Fruit fly (Drosophila melanogaster) whole organism, embryonic: ENCODE results near the gene mon2.

Experiments
- Ada2b ChIP-seq: fragments of 200-800 bp; sonication (Bioruptor generic); IDR thresholded peaks from 2 replicates; pipeline ENCODE4 v1.3.6; 2022; ENCODE audit warnings: missing biosample characterization, missing genetic modification characterization
- Antp ChIP-seq: fragments of 200-800 bp; sonication (Bioruptor generic); optimal IDR thresholded peaks from 3 replicates; lab custom pipeline; 2016; ENCODE audit warnings: missing biosample characterization, missing genetic modification characterization
- CG10147 ChIP-seq: fragments of 200-800 bp; sonication (Bioruptor generic); optimal IDR thresholded peaks from 2 replicates; lab custom pipeline; 2019; ENCODE audit warnings: missing biosample characterization, mild to moderate bottlenecking, missing genetic modification characterization, moderate library complexity
- CG11696 ChIP-seq: fragments of 200-800 bp; sonication (Bioruptor generic); IDR thresholded peaks from 2 replicates; pipeline ENCODE4 v1.3.6; 2022; ENCODE audit warnings: missing biosample characterization, missing genetic modification characterization
- CG13894 ChIP-seq: fragments of 200-800 bp; sonication (Bioruptor generic); optimal IDR thresholded peaks from 3 replicates; lab custom pipeline; 2018; ENCODE audit warnings: missing biosample characterization, mild to moderate bottlenecking, missing genetic modification characterization, moderate library complexity
- CG14050 ChIP-seq: fragments of 200-800 bp; sonication (Bioruptor generic); IDR thresholded peaks from 3 replicates; pipeline ENCODE4 v1.3.6; 2022; ENCODE audit warnings: missing biosample characterization, missing genetic modification characterization
- CG15073 ChIP-seq: fragments of 200-800 bp; sonication (Bioruptor generic); optimal IDR thresholded peaks from 2 replicates; lab custom pipeline; 2016; ENCODE audit warnings: missing biosample characterization, missing genetic modification characterization
- CG15479 ChIP-seq: fragments of 200-800 bp; sonication (Bioruptor generic); optimal IDR thresholded peaks from 3 replicates; lab custom pipeline; 2019; ENCODE audit warnings: missing biosample characterization, mild to moderate bottlenecking, missing genetic modification characterization, moderate library complexity
- CG17912 ChIP-seq: fragments of 200-800 bp; sonication (Bioruptor generic); optimal IDR thresholded peaks from 2 replicates; lab custom pipeline; 2018; ENCODE audit warnings: missing biosample characterization, mild to moderate bottlenecking, missing genetic modification characterization
- CG2116 ChIP-seq: fragments of 200-800 bp; sonication (Bioruptor generic); optimal IDR thresholded peaks from 3 replicates; lab custom pipeline; 2018; ENCODE audit warnings: missing biosample characterization, mild to moderate bottlenecking, missing genetic modification characterization
- CG2678 ChIP-seq: fragments of 200-800 bp; sonication (Bioruptor generic); optimal IDR thresholded peaks from 3 replicates; lab custom pipeline; 2019; ENCODE audit warnings: missing biosample characterization, mild to moderate bottlenecking, missing genetic modification characterization, moderate library complexity
- CG3163 ChIP-seq: fragments of 200-800 bp; sonication (Bioruptor generic); optimal IDR thresholded peaks from 3 replicates; lab custom pipeline; 2016; ENCODE audit warnings: missing biosample characterization, missing genetic modification characterization
- CG43689 ChIP-seq: fragments of 200-800 bp; sonication (Bioruptor generic); IDR thresholded peaks from 2 replicates; pipeline ENCODE4 v1.3.6; 2022; ENCODE audit warnings: missing biosample characterization, missing genetic modification characterization
- CG6272 ChIP-seq: fragments of 200-800 bp; sonication (Bioruptor generic); IDR thresholded peaks from 2 replicates; pipeline ENCODE4 v1.3.6; 2022; ENCODE audit warnings: missing biosample characterization, missing genetic modification characterization
- CG7271 ChIP-seq: fragments of 200-800 bp; sonication (Bioruptor generic); optimal IDR thresholded peaks from 2 replicates; lab custom pipeline; 2018; ENCODE audit warnings: missing biosample characterization, mild to moderate bottlenecking, missing genetic modification characterization, moderate library complexity
- CG8359 ChIP-seq: fragments of 200-800 bp; sonication (Bioruptor generic); optimal IDR thresholded peaks from 2 replicates; lab custom pipeline; 2017; ENCODE audit warnings: missing biosample characterization, mild to moderate bottlenecking, missing genetic modification characterization, borderline replicate concordance
- CG8388 ChIP-seq: fragments of 200-800 bp; sonication (Bioruptor generic); optimal IDR thresholded peaks from 2 replicates; lab custom pipeline; 2019; ENCODE audit warnings: missing biosample characterization, mild to moderate bottlenecking, missing genetic modification characterization, moderate library complexity
- CHES-1-like ChIP-seq: fragments of 200-800 bp; sonication (Bioruptor generic); optimal IDR thresholded peaks from 2 replicates; lab custom pipeline; 2016; ENCODE audit warnings: missing biosample characterization, missing genetic modification characterization
- Doc2 ChIP-seq: fragments of 200-800 bp; sonication (Bioruptor generic); IDR thresholded peaks from 2 replicates; pipeline ENCODE4 v1.3.6; 2022; ENCODE audit warnings: missing biosample characterization, missing genetic modification characterization
- Dp ChIP-seq: fragments of 200-800 bp; sonication (Bioruptor generic); optimal IDR thresholded peaks from 2 replicates; lab custom pipeline; 2018; ENCODE audit warnings: missing biosample characterization, mild to moderate bottlenecking, missing genetic modification characterization, moderate library complexity
- E2f1 ChIP-seq: fragments of 200-800 bp; sonication (Bioruptor generic); IDR thresholded peaks from 2 replicates; pipeline ENCODE4 v1.3.6; 2022; ENCODE audit warnings: missing biosample characterization, missing genetic modification characterization
- HLH54F ChIP-seq: fragments of 200-800 bp; sonication (Bioruptor generic); optimal IDR thresholded peaks from 3 replicates; lab custom pipeline; 2016; ENCODE audit warnings: missing biosample characterization, missing genetic modification characterization
- Kr ChIP-seq: fragments of 200-800 bp; sonication (Bioruptor generic); optimal IDR thresholded peaks from 2 replicates; lab custom pipeline; 2017; ENCODE audit warnings: missing biosample characterization, mild to moderate bottlenecking, missing genetic modification characterization
- Lhr ChIP-seq: fragments of 200-800 bp; sonication (Bioruptor generic); optimal IDR thresholded peaks from 3 replicates; lab custom pipeline; 2017; ENCODE audit warnings: mild to moderate bottlenecking, missing biosample characterization, missing genetic modification reagents, missing genetic modification characterization
- Meics ChIP-seq: fragments of 200-800 bp; sonication (Bioruptor generic); optimal IDR thresholded peaks from 2 replicates; lab custom pipeline; 2017; ENCODE audit warnings: missing biosample characterization, mild to moderate bottlenecking, missing genetic modification characterization
- abd-A ChIP-seq: fragments of 200-800 bp; sonication (Bioruptor generic); optimal IDR thresholded peaks from 3 replicates; lab custom pipeline; 2019; ENCODE audit warnings: missing biosample characterization, mild to moderate bottlenecking, missing genetic modification characterization, moderate library complexity
- amos ChIP-seq: fragments of 200-800 bp; sonication (Bioruptor generic); IDR thresholded peaks from 2 replicates; pipeline ENCODE4 v1.3.6; 2022; ENCODE audit warnings: missing biosample characterization, missing genetic modification characterization; ENCODE audit not compliant: partially characterized antibody
- br ChIP-seq: fragments of >200 bp; optimal IDR thresholded peaks from 2 replicates; lab custom pipeline; 2017
- caup ChIP-seq: fragments of 200-800 bp; sonication (Bioruptor generic); optimal IDR thresholded peaks from 3 replicates; lab custom pipeline; 2017; ENCODE audit warnings: missing biosample characterization, mild to moderate bottlenecking, missing genetic modification characterization, moderate library complexity; ENCODE audit not compliant: severe bottlenecking
- chm ChIP-seq: fragments of 200-800 bp; sonication (Bioruptor generic); IDR thresholded peaks from 2 replicates; pipeline ENCODE4 v1.3.6; 2022; ENCODE audit warnings: missing biosample characterization, missing genetic modification characterization
- corto ChIP-seq: fragments of 200-800 bp; sonication (Bioruptor generic); optimal IDR thresholded peaks from 2 replicates; lab custom pipeline; 2016; ENCODE audit warnings: missing biosample characterization, mild to moderate bottlenecking, missing genetic modification characterization, moderate library complexity
- crc ChIP-seq: fragments of 200-800 bp; sonication (Bioruptor generic); optimal IDR thresholded peaks from 2 replicates; lab custom pipeline; 2016; ENCODE audit warnings: missing biosample characterization, missing genetic modification characterization
- disco-r ChIP-seq: fragments of 200-800 bp; sonication (Bioruptor generic); optimal IDR thresholded peaks from 2 replicates; lab custom pipeline; 2016; ENCODE audit warnings: missing biosample characterization, missing genetic modification characterization
- fd102C ChIP-seq: fragments of 200-800 bp; sonication (Bioruptor generic); optimal IDR thresholded peaks from 2 replicates; lab custom pipeline; 2018; ENCODE audit warnings: missing biosample characterization, mild to moderate bottlenecking, missing genetic modification characterization, moderate library complexity
- fd96Cb ChIP-seq: fragments of 200-800 bp; sonication (Bioruptor generic); optimal IDR thresholded peaks from 2 replicates; lab custom pipeline; 2018; ENCODE audit warnings: missing biosample characterization, mild to moderate bottlenecking, missing genetic modification characterization, moderate library complexity
- gce ChIP-seq: fragments of 200-800 bp; sonication (Bioruptor generic); IDR thresholded peaks from 3 replicates; pipeline ENCODE4 v1.3.6; 2022; ENCODE audit warnings: missing biosample characterization, missing genetic modification characterization
- ken ChIP-seq: fragments of 200-800 bp; sonication (Bioruptor generic); IDR thresholded peaks from 3 replicates; pipeline ENCODE4 v1.3.6; 2022; ENCODE audit warnings: missing biosample characterization, missing genetic modification characterization
- lilli ChIP-seq: fragments of 200-800 bp; sonication (Bioruptor generic); optimal IDR thresholded peaks from 3 replicates; lab custom pipeline; 2016; ENCODE audit warnings: missing biosample characterization, missing genetic modification characterization
- mam ChIP-seq: fragments of 200-800 bp; sonication (Bioruptor generic); optimal IDR thresholded peaks from 3 replicates; lab custom pipeline; 2016; ENCODE audit warnings: missing biosample characterization, missing genetic modification characterization
- mirr ChIP-seq: fragments of 200-800 bp; sonication (Bioruptor generic); optimal IDR thresholded peaks from 3 replicates; lab custom pipeline; 2018; ENCODE audit warnings: missing biosample characterization, mild to moderate bottlenecking, missing genetic modification characterization
- nom ChIP-seq: fragments of 200-800 bp; sonication (Bioruptor generic); optimal IDR thresholded peaks from 2 replicates; lab custom pipeline; 2017; ENCODE audit warnings: missing biosample characterization, missing genetic modification characterization, mild to moderate bottlenecking, moderate library complexity, missing genetic modification reagents
- pho ChIP-seq: fragments of 200-800 bp; sonication (Bioruptor generic); optimal IDR thresholded peaks from 2 replicates; lab custom pipeline; 2016; ENCODE audit warnings: missing biosample characterization, missing genetic modification characterization
- pzg ChIP-seq: fragments of 200-800 bp; sonication (Bioruptor generic); optimal IDR thresholded peaks from 3 replicates; lab custom pipeline; 2018; ENCODE audit warnings: missing biosample characterization, mild to moderate bottlenecking, missing genetic modification characterization, moderate library complexity
- sens-2 ChIP-seq: fragments of 200-800 bp; sonication (Bioruptor generic); IDR thresholded peaks from 2 replicates; pipeline ENCODE4 v1.3.6; 2022; ENCODE audit warnings: missing biosample characterization, missing genetic modification characterization
- shn ChIP-seq: fragments of 200-800 bp; sonication (Bioruptor generic); optimal IDR thresholded peaks from 3 replicates; lab custom pipeline; 2016; ENCODE audit warnings: missing biosample characterization, missing genetic modification characterization
- tap ChIP-seq: fragments of 200-800 bp; optimal IDR thresholded peaks from 3 replicates; lab custom pipeline; 2019; ENCODE audit warnings: missing biosample characterization, mild to moderate bottlenecking, missing genetic modification characterization, moderate library complexity
- twi ChIP-seq: fragments of 200-800 bp; optimal IDR thresholded peaks from 2 replicates; lab custom pipeline; 2019; ENCODE audit warnings: missing biosample characterization, mild to moderate bottlenecking, missing genetic modification characterization, moderate library complexity
- wor ChIP-seq: fragments of 200-800 bp; sonication (Bioruptor generic); IDR thresholded peaks from 2 replicates; pipeline ENCODE4 v1.3.6; 2022; ENCODE audit warnings: missing biosample characterization, missing genetic modification characterization
- zf30C ChIP-seq: fragments of 200-800 bp; sonication (Bioruptor generic); optimal IDR thresholded peaks from 3 replicates; lab custom pipeline; 2018; ENCODE audit warnings: missing biosample characterization, mild to moderate bottlenecking, missing genetic modification characterization

Gene mon2

dm6 chr2L:8161994-8162306, 38.1 kb upstream of the mon2 start (continued):
- no peak for TF ChIP-seq tap (tag; lab: Kevin White, UChicago)

dm6 chr2L:8159498-8159897, 35.7 kb upstream of the mon2 start, which contains the start of the genes PAPLA1 and Rbsn-5:
TSS of gene PAPLA1 (minus strand) at chr2L:8159638.
TSS of gene Rbsn-5 (plus strand) at chr2L:8159832.
- TF ChIP-seq abd-A (peak; percentile 97), CG43689 (GFP tag; lab: Robert Waterston, UW) (no peak; the same call in none of the 2 replicates), pzg (peak; percentile 82), mirr (GFP tag; lab: Kevin White, UChicago) (peak; percentile 91), fd102C (GFP tag; lab: Kevin White, UChicago) (no peak), Kr (no peak), wor (GFP tag; lab: Robert Waterston, UW) (peak; percentile 72), caup (GFP tag; lab: Kevin White, UChicago) (peak; percentile 92), E2f1 (GFP tag; lab: Robert Waterston, UW) (peak; percentile 90), zf30C (GFP tag; lab: Kevin White, UChicago) (no peak), CG13894 (peak; percentile 94), Meics (peak; percentile 91), fd96Cb (peak; percentile 94), CG14050 (peak; percentile 84), CG17912 (GFP tag; lab: Kevin White, UChicago) (peak; percentile 78), CG2116 (peak; percentile 68), CG8388 (peak; percentile 90), mam (GFP tag; lab: Kevin White, UChicago) (peak; percentile 98), twi (tag; lab: Kevin White, UChicago) (peak; percentile 80), crc (GFP tag; lab: Kevin White, UChicago) (peak; percentile 92), CG15073 (GFP tag; lab: Kevin White, UChicago) (peak; percentile 49), disco-r (GFP tag; lab: Kevin White, UChicago) (peak; percentile 86), sens-2 (peak; percentile 75), Dp (GFP tag; lab: Kevin White, UChicago) (peak; percentile 28), CG10147 (peak; percentile 92), corto (peak; percentile 83), CHES-1-like (GFP tag; lab: Kevin White, UChicago) (peak; percentile 98), Antp (peak; percentile 95), CG8359 (GFP tag; lab: Kevin White, UChicago) (peak; percentile 62), amos (GFP tag; lab: Robert Waterston, UW) (peak; percentile 5; the same call in 1 of the 2 replicates), chm (GFP tag; lab: Robert Waterston, UW) (peak; percentile 91), gce (peak; percentile 74; the same call in 2 of the 3 replicates), CG7271 (peak; percentile 85), CG15479 (GFP tag; lab: Kevin White, UChicago) (no peak), Ada2b (GFP tag; lab: Robert Waterston, UW) (peak; percentile 89), CG2678 (tag; lab: Kevin White, UChicago) (peak; percentile 95), Lhr (peak; percentile 75), nom (GFP tag; lab: Kevin White, UChicago) (peak; percentile 89), CG11696 (peak; percentile 82), pho (GFP tag; lab: Kevin White, UChicago) (peak; percentile 96), br (no peak), lilli (peak; percentile 98), Doc2 (0 out of 2 replicates have a peak, but pooled peaks have one; percentile 59), HLH54F (GFP tag; lab: Kevin White, UChicago) (peak; percentile 96), CG3163 (GFP tag; lab: Kevin White, UChicago) (peak; percentile 81), shn (peak; percentile 96), CG6272 (GFP tag; lab: Robert Waterston, UW) (peak; percentile 93), ken (peak; percentile 94)
